Fruit fly (Drosophila melanogaster): ENCODE data around the gene CG12091.
A peak's percentile ranks its signal among the peaks of the same experiment; 100 is the strongest.

The CG12091 gene

dm6 chr3L:1517274-1518047 is 19.2 kb downstream of the CG12091 start:
- TF ChIP-seq kay (GFP tag; ENCODE audit: borderline replicate concordance), result no peak
- peak; percentile 68 for TF ChIP-seq Hr96 (GFP tag; optimal IDR thresholded peaks at IDR 0.05)
- peak; percentile 60 for TF ChIP-seq CG7101 (tag; optimal IDR thresholded peaks at IDR 0.05)
- peak; percentile 81 for TF ChIP-seq CG1620 (GFP tag; optimal IDR thresholded peaks at IDR 0.05)
- peak; percentile 13 for TF ChIP-seq tj (GFP tag; optimal IDR thresholded peaks at IDR 0.05)
- TF ChIP-seq CG11617 (GFP tag; optimal IDR thresholded peaks at IDR 0.05), result peak; percentile 62
- peak; percentile 75 for TF ChIP-seq Crg-1 (GFP tag; optimal IDR thresholded peaks at IDR 0.05)
- no peak for TF ChIP-seq CG12768 (GFP tag; optimal IDR thresholded peaks at IDR 0.05)
- peak; percentile 61 for TF ChIP-seq Clk (GFP tag; optimal IDR thresholded peaks at IDR 0.05)
- no peak for TF ChIP-seq CG33017 (tag; optimal IDR thresholded peaks at IDR 0.05)
- peak; percentile 3 for TF ChIP-seq bab1 (GFP tag; optimal IDR thresholded peaks at IDR 0.05)
- peak; percentile 55 for TF ChIP-seq toe (GFP tag; optimal IDR thresholded peaks at IDR 0.05)
- TF ChIP-seq cnc (optimal IDR thresholded peaks at IDR 0.05), result no peak
- TF ChIP-seq ovo (GFP tag; optimal IDR thresholded peaks at IDR 0.05), result peak; percentile 65
- TF ChIP-seq cic (GFP tag; optimal IDR thresholded peaks at IDR 0.05), result no peak
- no peak for TF ChIP-seq CG7045 (GFP tag; optimal IDR thresholded peaks at IDR 0.05)
- peak; percentile 65 for TF ChIP-seq CG5204 (GFP tag; optimal IDR thresholded peaks at IDR 0.05)
- TF ChIP-seq pad (GFP tag; optimal IDR thresholded peaks at IDR 0.05), result peak; percentile 98
- TF ChIP-seq Mnt (GFP tag; optimal IDR thresholded peaks at IDR 0.05), result peak; percentile 50
- peak; percentile 99 for TF ChIP-seq CG14711 (tag; optimal IDR thresholded peaks at IDR 0.05)

DNA sequence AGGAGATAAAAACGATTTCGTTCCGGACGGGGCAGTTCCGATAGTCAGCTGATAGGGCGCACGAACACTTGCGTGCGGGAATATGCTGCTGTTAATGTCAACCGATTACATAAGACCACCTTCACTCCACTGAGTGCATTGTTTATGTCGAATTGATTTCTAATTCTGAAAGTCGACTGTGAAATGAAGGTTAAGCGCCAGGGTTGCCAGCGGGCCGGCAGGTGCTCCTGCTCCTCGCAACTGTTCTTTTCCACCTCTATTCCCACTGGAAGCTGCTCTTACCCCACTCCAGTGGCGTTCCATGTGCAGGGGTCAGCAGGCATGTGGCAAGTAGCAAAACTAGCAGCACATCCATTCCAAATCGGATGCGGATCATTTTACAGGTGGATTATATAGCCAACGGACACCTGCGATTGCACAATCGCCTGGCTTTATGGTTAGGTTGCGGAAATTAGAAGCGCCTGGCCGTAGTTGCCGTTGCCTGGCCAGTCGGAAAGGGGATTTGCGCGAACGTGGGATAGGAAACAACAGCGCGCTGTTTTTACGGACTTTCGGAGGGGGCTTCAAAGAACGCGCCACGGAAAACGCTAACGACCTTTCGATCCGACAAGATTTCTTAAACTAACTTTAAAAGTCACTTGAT is 19.9 kb downstream of the CG12091 start, which contains the start of gene cue:
Gene cue, minus strand, starts transcription at position 641 of the 643 bp plus-strand sequence.
- TF ChIP-seq pad (GFP tag; optimal IDR thresholded peaks at IDR 0.05) (no peak), Clk (GFP tag; optimal IDR thresholded peaks at IDR 0.05) (no peak), toe (GFP tag; optimal IDR thresholded peaks at IDR 0.05) (peak; percentile 0), CG7045 (GFP tag; optimal IDR thresholded peaks at IDR 0.05) (no peak), cnc (optimal IDR thresholded peaks at IDR 0.05) (no peak), CG7101 (tag; optimal IDR thresholded peaks at IDR 0.05) (no peak), Crg-1 (GFP tag; optimal IDR thresholded peaks at IDR 0.05) (no peak), CG5204 (GFP tag; optimal IDR thresholded peaks at IDR 0.05) (no peak), CG14711 (tag; optimal IDR thresholded peaks at IDR 0.05) (peak; percentile 74), ovo (GFP tag; optimal IDR thresholded peaks at IDR 0.05) (peak; percentile 24), bab1 (GFP tag; optimal IDR thresholded peaks at IDR 0.05) (no peak), CG12768 (GFP tag; optimal IDR thresholded peaks at IDR 0.05) (peak; percentile 13), tj (GFP tag; optimal IDR thresholded peaks at IDR 0.05) (peak; percentile 43)

DNA sequence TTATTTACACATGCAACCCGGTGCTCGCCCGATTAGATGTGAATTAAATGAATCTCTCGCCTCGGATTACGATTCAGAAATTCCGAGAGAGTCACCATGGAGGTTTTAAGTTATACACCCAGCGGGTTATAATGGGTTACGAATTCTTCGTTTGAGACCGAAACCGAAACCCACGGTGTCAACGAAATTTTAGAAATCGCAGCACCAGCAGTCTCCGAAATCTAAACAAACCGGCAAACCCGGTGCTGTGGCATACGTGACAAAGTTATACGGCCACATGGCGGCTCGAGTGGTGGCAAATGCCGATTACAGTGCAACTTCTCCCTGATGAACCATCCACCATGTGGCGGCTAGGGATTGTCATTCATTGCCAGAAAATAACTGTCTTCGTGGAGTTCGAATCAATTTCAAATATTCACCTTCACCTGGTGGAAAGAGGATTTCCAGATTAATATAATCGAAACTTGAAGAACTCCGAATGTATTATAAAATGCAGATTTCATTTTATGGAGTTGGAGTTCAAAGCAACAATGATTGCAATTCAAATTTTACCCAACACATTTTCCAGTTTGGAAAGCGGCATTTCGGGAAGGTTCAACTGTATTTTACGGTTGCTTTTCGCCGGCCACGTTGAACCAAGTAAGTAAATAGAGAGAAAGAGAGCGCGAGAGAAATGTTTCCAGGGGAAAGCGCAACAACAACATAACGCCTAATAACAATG is 20.7 kb downstream of the CG12091 start:
- TF ChIP-seq toe (GFP tag; optimal IDR thresholded peaks at IDR 0.05), result no peak
- peak; percentile 91 for TF ChIP-seq tj (GFP tag; optimal IDR thresholded peaks at IDR 0.05)
- TF ChIP-seq CG14711 (tag; optimal IDR thresholded peaks at IDR 0.05), result peak; percentile 34
- TF ChIP-seq CG1620 (GFP tag; optimal IDR thresholded peaks at IDR 0.05), result no peak
- TF ChIP-seq Crg-1 (GFP tag; optimal IDR thresholded peaks at IDR 0.05), result peak; percentile 36
- no peak for TF ChIP-seq cnc (optimal IDR thresholded peaks at IDR 0.05)
- TF ChIP-seq Mnt (GFP tag; optimal IDR thresholded peaks at IDR 0.05), result peak; percentile 10
- TF ChIP-seq CG12768 (GFP tag; optimal IDR thresholded peaks at IDR 0.05), result no peak
- peak; percentile 35 for TF ChIP-seq Hr96 (GFP tag; optimal IDR thresholded peaks at IDR 0.05)
- no peak for TF ChIP-seq cic (GFP tag; optimal IDR thresholded peaks at IDR 0.05)
- TF ChIP-seq bab1 (GFP tag; optimal IDR thresholded peaks at IDR 0.05), result peak; percentile 82
- TF ChIP-seq CG7045 (GFP tag; optimal IDR thresholded peaks at IDR 0.05), result peak; percentile 26
- TF ChIP-seq CG33017 (tag; optimal IDR thresholded peaks at IDR 0.05), result peak; percentile 46
- peak; percentile 52 for TF ChIP-seq CG11617 (GFP tag; optimal IDR thresholded peaks at IDR 0.05)
- no peak for TF ChIP-seq kay (GFP tag; ENCODE audit: borderline replicate concordance)
- TF ChIP-seq Clk (GFP tag; optimal IDR thresholded peaks at IDR 0.05), result no peak
- TF ChIP-seq pad (GFP tag; optimal IDR thresholded peaks at IDR 0.05), result no peak
- TF ChIP-seq CG7101 (tag; optimal IDR thresholded peaks at IDR 0.05), result peak; percentile 60
- no peak for TF ChIP-seq ovo (GFP tag; optimal IDR thresholded peaks at IDR 0.05)
- TF ChIP-seq CG5204 (GFP tag; optimal IDR thresholded peaks at IDR 0.05), result peak; percentile 21

- no peak for TF ChIP-seq CG7045 (GFP tag; optimal IDR thresholded peaks at IDR 0.05)
- no peak for TF ChIP-seq ovo (GFP tag; optimal IDR thresholded peaks at IDR 0.05)
- no peak for TF ChIP-seq CG1620 (GFP tag; optimal IDR thresholded peaks at IDR 0.05)
- no peak for TF ChIP-seq pad (GFP tag; optimal IDR thresholded peaks at IDR 0.05)
- peak; percentile 33 for TF ChIP-seq bab1 (GFP tag; optimal IDR thresholded peaks at IDR 0.05)
- TF ChIP-seq cnc (optimal IDR thresholded peaks at IDR 0.05), result no peak
- no peak for TF ChIP-seq kay (GFP tag; ENCODE audit: borderline replicate concordance)
- no peak for TF ChIP-seq CG14711 (tag; optimal IDR thresholded peaks at IDR 0.05)
- TF ChIP-seq Mnt (GFP tag; optimal IDR thresholded peaks at IDR 0.05), result no peak
- TF ChIP-seq Clk (GFP tag; optimal IDR thresholded peaks at IDR 0.05), result no peak
- TF ChIP-seq CG33017 (tag; optimal IDR thresholded peaks at IDR 0.05), result no peak
- TF ChIP-seq CG7101 (tag; optimal IDR thresholded peaks at IDR 0.05), result no peak
- no peak for TF ChIP-seq toe (GFP tag; optimal IDR thresholded peaks at IDR 0.05)
- no peak for TF ChIP-seq Hr96 (GFP tag; optimal IDR thresholded peaks at IDR 0.05)
- no peak for TF ChIP-seq CG5204 (GFP tag; optimal IDR thresholded peaks at IDR 0.05)
- TF ChIP-seq Crg-1 (GFP tag; optimal IDR thresholded peaks at IDR 0.05), result no peak
- TF ChIP-seq cic (GFP tag; optimal IDR thresholded peaks at IDR 0.05), result no peak
- peak; percentile 38 for TF ChIP-seq tj (GFP tag; optimal IDR thresholded peaks at IDR 0.05)
- peak; percentile 2 for TF ChIP-seq CG11617 (GFP tag; optimal IDR thresholded peaks at IDR 0.05)
These were observed 34.3 kb downstream of the CG12091 start, which contains the start of the genes hfp and Psa for dm6 chr3L:1502086-1502893. Gene hfp, minus strand, starts transcription at chr3L:1502590. Gene Psa, plus strand, starts transcription at chr3L:1502843.

All from whole organism, adult.